Fruit fly (Drosophila melanogaster) whole organism, larva: Measurements from ENCODE around the gene CG43389.

Source experiments
- noc ChIP-seq: fragments of 200-800 bp; sonication (Bioruptor generic); optimal IDR thresholded peaks from 3 replicates; lab custom pipeline; 2019; ENCODE audit warnings: missing biosample characterization, mild to moderate bottlenecking, missing genetic modification characterization, moderate library complexity

CG43389 gene

dm6 chr3L:3247130-3248065 is at the start of gene CG43389:
Gene CG43389, plus strand, starts transcription at chr3L:3248015.
- no peak for TF ChIP-seq noc (tag; lab: Kevin White, UChicago)

- TF ChIP-seq noc (tag; lab: Kevin White, UChicago), result peak; percentile 82
Observed at dm6 chr3L:3198447-3199402, 49.1 kb upstream of the CG43389 start, which contains the start of the genes CG32276 and gry. Gene CG32276, minus strand, starts transcription at chr3L:3199047. Gene gry, plus strand, starts transcription at chr3L:3199090.

- TF ChIP-seq noc (tag; lab: Kevin White, UChicago), result no peak
Observed at dm6 chr3L:3203062-3203461, 44.8 kb upstream of the CG43389 start, which contains the start of gene CG32271. Gene CG32271, minus strand, starts transcription at chr3L:3203162.

dm6 chr3L:3204348-3204747 is 43.5 kb upstream of the CG43389 start, which contains the start of gene CG33159:
Gene CG33159, minus strand, starts transcription at chr3L:3204448.
- no peak for TF ChIP-seq noc (tag; lab: Kevin White, UChicago)

- TF ChIP-seq noc (tag; lab: Kevin White, UChicago), result no peak
Observed at dm6 chr3L:3205349-3205748, 42.5 kb upstream of the CG43389 start, which contains the start of gene CG32277. Gene CG32277, minus strand, starts transcription at chr3L:3205449.

dm6 chr3L:3206263-3206662 is 41.6 kb upstream of the CG43389 start, which contains the start of gene CG33160:
Gene CG33160, minus strand, starts transcription at chr3L:3206363.
- TF ChIP-seq noc (tag; lab: Kevin White, UChicago), result no peak

dm6 chr3L:3208895-3209294 is 38.9 kb upstream of the CG43389 start, which contains the start of the genes CG32269 and CG32270:
Gene CG32269, minus strand, starts transcription at chr3L:3208985.
Gene CG32270, minus strand, starts transcription at chr3L:3208985.
- no peak for TF ChIP-seq noc (tag; lab: Kevin White, UChicago)

dm6 chr3L:3218859-3219258 is 29.0 kb upstream of the CG43389 start, which contains the start of the genes hob and nSMase:
Gene hob, minus strand, starts transcription at chr3L:3218920.
Gene nSMase, plus strand, starts transcription at chr3L:3219156.
- TF ChIP-seq noc (tag; lab: Kevin White, UChicago), result no peak

- peak; percentile 70 for TF ChIP-seq noc (tag; lab: Kevin White, UChicago)
Observed at dm6 chr3L:3222643-3223389, 25.0 kb upstream of the CG43389 start, which contains the start of the genes RpL28 and eIF1. Gene RpL28, minus strand, starts transcription at chr3L:3222960. Gene eIF1, plus strand, starts transcription at chr3L:3223341.

- no peak for TF ChIP-seq noc (tag; lab: Kevin White, UChicago)
Observed at dm6 chr3L:3223390-3223914, 24.4 kb upstream of the CG43389 start.

- no peak for TF ChIP-seq noc (tag; lab: Kevin White, UChicago)
Observed at dm6 chr3L:3224740-3225719, 22.8 kb upstream of the CG43389 start, which contains the start of gene Larp4B. Gene Larp4B, plus strand, starts transcription at chr3L:3224838.

- TF ChIP-seq noc (tag; lab: Kevin White, UChicago), result no peak
Observed at dm6 chr3L:3225769-3226457, 21.9 kb upstream of the CG43389 start.
